Worm (Caenorhabditis elegans): ENCODE measurements around the gene algn-2.
A peak's percentile ranks its signal among the peaks of the same experiment; 100 is the strongest.

The algn-2 gene

DNA sequence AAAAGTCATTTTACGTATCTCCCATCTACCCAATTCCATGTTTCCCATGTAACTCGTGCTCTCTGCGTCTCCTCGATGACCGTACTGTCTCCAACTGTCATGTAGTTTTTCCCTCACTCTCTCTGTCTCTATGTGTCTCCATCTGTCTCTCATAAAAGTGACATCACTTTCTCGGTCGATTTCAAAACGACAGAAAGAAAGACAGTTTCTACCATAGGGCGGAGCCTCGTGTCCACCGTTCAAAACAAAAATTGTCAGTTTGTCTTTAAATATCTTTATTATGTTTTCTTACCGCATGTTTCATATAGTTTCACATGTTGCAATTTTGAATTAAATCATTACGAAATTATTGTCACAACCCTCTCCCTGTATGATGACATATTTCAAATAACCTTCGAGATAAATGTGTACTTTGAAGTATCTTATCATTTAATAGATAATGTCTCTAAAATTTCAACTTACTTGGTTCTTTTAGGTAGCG, 44.8 kb upstream of the algn-2 start (continued):
- TF ChIP-seq T20F7.1 (GFP tag; optimal IDR thresholded peaks at IDR 0.05), result peak; percentile 64
- TF ChIP-seq fkh-10 (GFP tag; optimal IDR thresholded peaks at IDR 0.05), result no peak
- no peak for TF ChIP-seq ZK546.5 (tag; optimal IDR thresholded peaks at IDR 0.05)
- TF ChIP-seq php-3 (GFP tag; IDR thresholded peaks at IDR 0.05), result peak; percentile 89
- no peak for TF ChIP-seq R02D3.7 (tag; optimal IDR thresholded peaks at IDR 0.05)
- no peak for TF ChIP-seq zfp-2 (tag; optimal IDR thresholded peaks at IDR 0.05)
- peak; percentile 81 for TF ChIP-seq mxl-3 (GFP tag; optimal IDR thresholded peaks at IDR 0.05)
- TF ChIP-seq madf-9 (GFP tag; conservative IDR thresholded peaks at IDR 0.05), result 0 out of 2 replicates have a peak, but pooled peaks have one; percentile 60
- no peak for TF ChIP-seq F49E8.2 (tag; optimal IDR thresholded peaks at IDR 0.05; ENCODE audit: borderline replicate concordance)
- TF ChIP-seq sdz-12 (GFP tag; optimal IDR thresholded peaks at IDR 0.05), result no peak
- TF ChIP-seq F44E2.7 (GFP tag; IDR thresholded peaks at IDR 0.05), result no peak
- TF ChIP-seq lsy-2 (tag; optimal IDR thresholded peaks at IDR 0.05), result peak; percentile 67 to 86
- TF ChIP-seq lin-15B (tag; optimal IDR thresholded peaks at IDR 0.05), result no peak
- TF ChIP-seq set-16 (GFP tag; IDR thresholded peaks at IDR 0.05), result 0 out of 2 replicates have a peak, but pooled peaks have one; percentile 10
- TF ChIP-seq ztf-7 (tag; optimal IDR thresholded peaks at IDR 0.05), result peak; percentile 52
- peak; percentile 61 for TF ChIP-seq cey-2 (tag; optimal IDR thresholded peaks at IDR 0.05; ENCODE audit: borderline replicate concordance, insufficient read depth)
- TF ChIP-seq dmd-9 (GFP tag; IDR thresholded peaks at IDR 0.05), result no peak
- no peak for TF ChIP-seq lin-29 (GFP tag; IDR thresholded peaks at IDR 0.05)
- no peak for TF ChIP-seq zag-1 (tag; optimal IDR thresholded peaks at IDR 0.05)
- TF ChIP-seq lin-38 (GFP tag; IDR thresholded peaks at IDR 0.05), result peak; percentile 36
- TF ChIP-seq rbr-2 (tag; optimal IDR thresholded peaks at IDR 0.05), result peak; percentile 68
- TF ChIP-seq zip-2 (tag; optimal IDR thresholded peaks at IDR 0.05), result peak; percentile 18
- TF ChIP-seq aha-1 (tag), result peak; percentile 77
- TF ChIP-seq nhr-102 (tag; optimal IDR thresholded peaks at IDR 0.05), result peak; percentile 91
- TF ChIP-seq dpl-1 (GFP tag; optimal IDR thresholded peaks at IDR 0.05), result peak; percentile 26
- TF ChIP-seq daf-16 (GFP tag; optimal IDR thresholded peaks at IDR 0.05), result peak in 1 of 2 experiments; percentile 39
- peak; percentile 23 for TF ChIP-seq daf-16 (tag; optimal IDR thresholded peaks at IDR 0.05)
- TF ChIP-seq dmd-6 (GFP tag; IDR thresholded peaks at IDR 0.05), result peak; percentile 98
- TF ChIP-seq T26A8.4 (GFP tag; IDR thresholded peaks at IDR 0.05), result peak; percentile 64
- TF ChIP-seq skn-1 (tag; optimal IDR thresholded peaks at IDR 0.05), result no peak
- peak; percentile 77 for TF ChIP-seq ceh-20 (GFP tag; IDR thresholded peaks at IDR 0.05)
- peak; percentile 88 for TF ChIP-seq nhr-28 (tag; optimal IDR thresholded peaks at IDR 0.05)
- TF ChIP-seq saeg-2 (GFP tag; IDR thresholded peaks at IDR 0.05), result 0 out of 2 replicates have a peak, but pooled peaks have one; percentile 42
- TF ChIP-seq mes-2 (tag; optimal IDR thresholded peaks at IDR 0.05; ENCODE audit: poor library complexity, severe bottlenecking), result peak; percentile 67
- peak; percentile 74 to 92 for TF ChIP-seq mdl-1 (tag; optimal IDR thresholded peaks at IDR 0.05)
- no peak for TF ChIP-seq nhr-237 (tag; optimal IDR thresholded peaks at IDR 0.05)
- no peak for TF ChIP-seq madf-5 (GFP tag; IDR thresholded peaks at IDR 0.05)
- peak; percentile 68 for TF ChIP-seq mep-1 (tag; optimal IDR thresholded peaks at IDR 0.05)
- TF ChIP-seq lir-3 (tag; optimal IDR thresholded peaks at IDR 0.05), result no peak
- TF ChIP-seq hlh-30 (tag; optimal IDR thresholded peaks at IDR 0.05; ENCODE audit: insufficient read depth), result peak; percentile 94
- no peak for TF ChIP-seq ces-1 (GFP tag; optimal IDR thresholded peaks at IDR 0.05)
- peak; percentile 30 for TF ChIP-seq pqm-1 (tag; optimal IDR thresholded peaks at IDR 0.05)
- TF ChIP-seq hif-1 (tag; optimal IDR thresholded peaks at IDR 0.05), result peak; percentile 9 to 71
- no peak for TF ChIP-seq F37D6.2 (tag; optimal IDR thresholded peaks at IDR 0.05)
- TF ChIP-seq dve-1 (tag; optimal IDR thresholded peaks at IDR 0.05; ENCODE audit: insufficient read depth), result peak; percentile 90
- TF ChIP-seq nhr-6 (tag; optimal IDR thresholded peaks at IDR 0.05), result no peak
- TF ChIP-seq lin-13 (GFP tag; optimal IDR thresholded peaks at IDR 0.05), result peak; percentile 65
- TF ChIP-seq nhr-111 (GFP tag; optimal IDR thresholded peaks at IDR 0.05), result no peak
- TF ChIP-seq aly-2 (tag; optimal IDR thresholded peaks at IDR 0.05), result no peak
- peak; percentile 95 for TF ChIP-seq nhr-25 (tag; optimal IDR thresholded peaks at IDR 0.05; ENCODE audit: borderline replicate concordance, insufficient read depth)
- no peak for TF ChIP-seq nhr-42 (GFP tag; IDR thresholded peaks at IDR 0.05)
